Worm (Caenorhabditis elegans) whole organism, young adult: ENCODE results near the gene fipr-17.

Experiments used
- C06A6.2 ChIP-seq: fragments of 200-800 bp; sonication (Bioruptor generic); conservative IDR thresholded peaks from 2 replicates; pipeline ENCODE4 v1.3.6; 2022; ENCODE audit warnings: missing genetic modification characterization, missing compliant biosample characterization
- F23B12.7 ChIP-seq: sonication (generic microtip); optimal IDR thresholded peaks from 2 replicates; lab custom pipeline; 2017; ENCODE audit warnings: missing genetic modification characterization, mild to moderate bottlenecking, missing compliant biosample characterization, antibody characterized with exemption, moderate library complexity; ENCODE audit not compliant: insufficient read depth
- F39B2.1 ChIP-seq: fragments of 200-800 bp; sonication (Bioruptor generic); IDR thresholded peaks from 2 replicates; pipeline ENCODE4 v1.3.6; 2022; ENCODE audit warnings: missing genetic modification reagents, missing genetic modification characterization, missing compliant biosample characterization
- T07F8.4 ChIP-seq: sonication (generic microtip); optimal IDR thresholded peaks from 2 replicates; lab custom pipeline; 2016; ENCODE audit warnings: mild to moderate bottlenecking, missing genetic modification characterization, moderate library complexity, missing compliant biosample characterization
- T26A5.8 ChIP-seq: sonication (generic microtip); optimal IDR thresholded peaks from 2 replicates; lab custom pipeline; 2016; ENCODE audit warnings: missing genetic modification characterization, missing compliant biosample characterization
- Y53G8AR.9 ChIP-seq: fragments of 200-800 bp; sonication (Bioruptor generic); conservative IDR thresholded peaks from 2 replicates; pipeline ENCODE4 v1.3.6; 2022; ENCODE audit warnings: missing genetic modification reagents, missing genetic modification characterization, missing compliant biosample characterization
- Y56A3A.18 ChIP-seq: fragments of 200-800 bp; sonication (Bioruptor generic); IDR thresholded peaks from 2 replicates; pipeline ENCODE4 v1.3.6; 2022; ENCODE audit warnings: missing genetic modification reagents, missing genetic modification characterization, missing compliant biosample characterization
- Y67H2A.10 ChIP-seq: fragments of 200-800 bp; sonication (Bioruptor generic); conservative IDR thresholded peaks from 2 replicates; pipeline ENCODE4 v1.3.6; 2022; ENCODE audit warnings: missing genetic modification reagents, missing genetic modification characterization, missing compliant biosample characterization
- Y79H2A.3 ChIP-seq: fragments of 200-800 bp; sonication (Bioruptor generic); conservative IDR thresholded peaks from 2 replicates; pipeline ENCODE4 v1.3.6; 2022; ENCODE audit warnings: missing genetic modification reagents, missing genetic modification characterization, missing compliant biosample characterization
- athp-1 ChIP-seq: sonication (generic microtip); optimal IDR thresholded peaks from 2 replicates; lab custom pipeline; 2017; ENCODE audit warnings: mild to moderate bottlenecking, missing genetic modification characterization, missing compliant biosample characterization
- bed-1 ChIP-seq: fragments of 200-800 bp; sonication (Bioruptor generic); IDR thresholded peaks from 2 replicates; pipeline ENCODE4 v1.3.6; 2022; ENCODE audit warnings: missing genetic modification reagents, missing genetic modification characterization, missing compliant biosample characterization
- cebp-1 ChIP-seq, 2 experiments: fragments of 200-800 bp in 1 of 2; sonication (Bioruptor generic) in 1 of 2; sonication (generic microtip) in 1 of 2; IDR thresholded peaks in 1 of 2; optimal IDR thresholded peaks in 1 of 2; 2 replicates each; pipeline versions ENCODE4 v1.3.6 to Lab custom; 2017 to 2022; ENCODE audit warnings: missing compliant biosample characterization in 2 of 2, missing genetic modification characterization in 2 of 2, mild to moderate bottlenecking in 1 of 2, missing genetic modification reagents in 1 of 2, moderate library complexity in 1 of 2
- ceh-27 ChIP-seq: fragments of 200-800 bp; sonication (Bioruptor generic); optimal IDR thresholded peaks from 2 replicates; lab custom pipeline; 2018; ENCODE audit warnings: mild to moderate bottlenecking, missing genetic modification characterization, moderate library complexity, missing compliant biosample characterization
- ceh-58 ChIP-seq: fragments of 200-800 bp; sonication (Bioruptor generic); IDR thresholded peaks from 2 replicates; pipeline ENCODE4 v1.3.6; 2022; ENCODE audit warnings: missing genetic modification characterization, missing compliant biosample characterization
- ceh-91 ChIP-seq: fragments of 200-800 bp; sonication (Bioruptor generic); IDR thresholded peaks from 2 replicates; pipeline ENCODE4 v1.3.6; 2022; ENCODE audit warnings: missing genetic modification reagents, missing genetic modification characterization, missing compliant biosample characterization
- chd-7 ChIP-seq: sonication (generic microtip); optimal IDR thresholded peaks from 2 replicates; lab custom pipeline; 2016; ENCODE audit warnings: mild to moderate bottlenecking, missing genetic modification characterization, moderate library complexity, missing compliant biosample characterization
- dox-1 ChIP-seq: fragments of 200-800 bp; sonication (Bioruptor generic); IDR thresholded peaks from 2 replicates; pipeline ENCODE4 v1.3.6; 2022; ENCODE audit warnings: missing genetic modification reagents, missing genetic modification characterization, missing compliant biosample characterization
- dpff-1 ChIP-seq: sonication (generic microtip); optimal IDR thresholded peaks from 2 replicates; lab custom pipeline; 2017; ENCODE audit warnings: mild to moderate bottlenecking, missing genetic modification characterization, missing compliant biosample characterization
- egrh-3 ChIP-seq: fragments of 200-800 bp; sonication (Bioruptor generic); IDR thresholded peaks from 2 replicates; pipeline ENCODE4 v1.3.6; 2022; ENCODE audit warnings: missing genetic modification reagents, missing genetic modification characterization, missing compliant biosample characterization
- him-1 ChIP-seq: sonication (generic microtip); optimal IDR thresholded peaks from 2 replicates; lab custom pipeline; 2016; ENCODE audit warnings: missing genotype, missing genetic modification reagents, missing genetic modification characterization, missing compliant biosample characterization
- hmg-1.2 ChIP-seq: fragments of 200-800 bp; sonication (Bioruptor generic); IDR thresholded peaks from 2 replicates; pipeline ENCODE4 v1.3.6; 2022; ENCODE audit warnings: missing genetic modification reagents, missing genetic modification characterization, missing compliant biosample characterization
- hsf-1 ChIP-seq: fragments of 200-800 bp; sonication (Bioruptor generic); IDR thresholded peaks from 2 replicates; pipeline ENCODE4 v1.3.6; 2022; ENCODE audit warnings: missing genetic modification reagents, missing genetic modification characterization, missing compliant biosample characterization
- let-607 ChIP-seq, 2 experiments: fragments of 200-800 bp in 1 of 2; sonication (Bioruptor generic) in 1 of 2; sonication (generic microtip) in 1 of 2; optimal IDR thresholded peaks; 2 replicates each; lab custom pipeline; 2016 to 2018; ENCODE audit warnings: mild to moderate bottlenecking in 2 of 2, missing compliant biosample characterization in 2 of 2, missing genetic modification characterization in 2 of 2, moderate library complexity in 2 of 2, missing genotype in 1 of 2
- lin-35 ChIP-seq, 3 experiments: fragments of 150-350 bp in 2 of 3; sonication (generic microtip) in 1 of 3; optimal IDR thresholded peaks; 2 replicates each; lab custom pipeline; 2014 to 2018; ENCODE audit warnings: missing biosample characterization in 3 of 3, missing genetic modification characterization in 3 of 3, missing genetic modification reagents in 3 of 3
- lin-40 ChIP-seq: sonication (generic microtip); optimal IDR thresholded peaks from 2 replicates; lab custom pipeline; 2016; ENCODE audit warnings: missing genetic modification characterization, mild to moderate bottlenecking, missing compliant biosample characterization, missing genotype, missing genetic modification reagents
- lin-54 ChIP-seq: fragments of 200-800 bp; sonication (Bioruptor generic); optimal IDR thresholded peaks from 2 replicates; lab custom pipeline; 2018; ENCODE audit warnings: mild to moderate bottlenecking, missing genetic modification characterization, missing compliant biosample characterization
- lsy-27 ChIP-seq: sonication (generic microtip); optimal IDR thresholded peaks from 2 replicates; lab custom pipeline; 2017; ENCODE audit warnings: missing genetic modification characterization, mild to moderate bottlenecking, missing compliant biosample characterization, antibody characterized with exemption, missing genotype, borderline replicate concordance; ENCODE audit not compliant: insufficient read depth
- madf-8 ChIP-seq: fragments of 200-800 bp; sonication (Bioruptor generic); conservative IDR thresholded peaks from 2 replicates; pipeline ENCODE4 v1.3.6; 2022; ENCODE audit warnings: missing genetic modification reagents, missing genetic modification characterization, missing compliant biosample characterization
- mel-28 ChIP-seq: sonication (generic microtip); optimal IDR thresholded peaks from 2 replicates; lab custom pipeline; 2016; ENCODE audit warnings: borderline replicate concordance, mild to moderate bottlenecking, missing genetic modification characterization, missing compliant biosample characterization
- nfya-2 ChIP-seq: fragments of 200-800 bp; sonication (Bioruptor generic); IDR thresholded peaks from 2 replicates; pipeline ENCODE4 v1.3.6; 2022; ENCODE audit warnings: missing genetic modification reagents, missing genetic modification characterization, missing compliant biosample characterization
- nfyb-1 ChIP-seq: fragments of 200-800 bp; sonication (Bioruptor generic); IDR thresholded peaks from 2 replicates; pipeline ENCODE4 v1.3.6; 2022; ENCODE audit warnings: missing genetic modification reagents, missing genetic modification characterization, missing compliant biosample characterization
- nhr-80 ChIP-seq: sonication (generic microtip); optimal IDR thresholded peaks from 2 replicates; lab custom pipeline; 2016; ENCODE audit warnings: missing genetic modification characterization, missing compliant biosample characterization
- pha-4 ChIP-seq: fragments of 150-350 bp; sonication (generic microtip); optimal IDR thresholded peaks from 2 replicates; lab custom pipeline; 2014; ENCODE audit warnings: missing biosample characterization, missing genetic modification reagents, missing genetic modification characterization
- rcor-1 ChIP-seq: fragments of 200-800 bp; sonication (Bioruptor generic); IDR thresholded peaks from 2 replicates; pipeline ENCODE4 v1.3.6; 2022; ENCODE audit warnings: missing genetic modification reagents, missing genetic modification characterization, missing compliant biosample characterization
- rpc-1 ChIP-seq, 2 experiments: fragments of 150-350 bp in 1 of 2; sonication (generic microtip) in 1 of 2; optimal IDR thresholded peaks; 2 replicates each; lab custom pipeline; 2014 to 2018; ENCODE audit warnings: missing biosample characterization in 1 of 2, missing genetic modification characterization in 1 of 2, missing genetic modification reagents in 1 of 2, missing genotype in 1 of 2
- sdz-38 ChIP-seq: sonication (generic microtip); optimal IDR thresholded peaks from 2 replicates; lab custom pipeline; 2016; ENCODE audit warnings: missing genotype, missing genetic modification characterization, missing compliant biosample characterization
- snpc-1.1 ChIP-seq: sonication (generic microtip); optimal IDR thresholded peaks from 2 replicates; lab custom pipeline; 2017; ENCODE audit warnings: missing genetic modification characterization, mild to moderate bottlenecking, missing compliant biosample characterization, antibody characterized with exemption, moderate library complexity, missing genotype, missing genetic modification reagents; ENCODE audit not compliant: insufficient read depth
- snpc-4 ChIP-seq, 5 experiments: fragments of 150-350 bp in 1 of 5; sonication (generic microtip) in 4 of 5; optimal IDR thresholded peaks; 2 replicates each; lab custom pipeline; 2014 to 2018; ENCODE audit warnings: missing genetic modification characterization in 5 of 5, missing biosample characterization in 3 of 5, antibody characterized with exemption in 2 of 5, mild to moderate bottlenecking in 2 of 5, missing compliant biosample characterization in 2 of 5, missing genotype in 2 of 5, moderate library complexity in 2 of 5, missing genetic modification reagents in 1 of 5
- tbp1 ChIP-seq: fragments of 200-800 bp; sonication (Bioruptor generic); optimal IDR thresholded peaks from 2 replicates; lab custom pipeline; 2018; ENCODE audit warnings: mild to moderate bottlenecking, missing genetic modification characterization, missing compliant biosample characterization
- unc-130 ChIP-seq: sonication (generic microtip); optimal IDR thresholded peaks from 2 replicates; lab custom pipeline; 2016; ENCODE audit warnings: missing genetic modification reagents, missing genetic modification characterization, missing compliant biosample characterization
- zfh-2 ChIP-seq: fragments of 200-800 bp; sonication (Bioruptor generic); conservative IDR thresholded peaks from 2 replicates; pipeline ENCODE4 v1.3.6; 2022; ENCODE audit warnings: missing genetic modification reagents, missing genetic modification characterization, missing compliant biosample characterization
- ztf-18 ChIP-seq: sonication (generic microtip); optimal IDR thresholded peaks from 2 replicates; lab custom pipeline; 2016; ENCODE audit warnings: missing genotype, mild to moderate bottlenecking, missing genetic modification characterization, missing compliant biosample characterization
- ztf-3 ChIP-seq: fragments of 200-800 bp; sonication (Bioruptor generic); optimal IDR thresholded peaks from 2 replicates; lab custom pipeline; 2018; ENCODE audit warnings: mild to moderate bottlenecking, missing genetic modification characterization, missing compliant biosample characterization
- ztf-6 ChIP-seq: fragments of 200-800 bp; sonication (Bioruptor generic); IDR thresholded peaks from 2 replicates; pipeline ENCODE4 v1.3.6; 2022; ENCODE audit warnings: missing genetic modification reagents, missing genetic modification characterization, missing compliant biosample characterization

Gene fipr-17

DNA sequence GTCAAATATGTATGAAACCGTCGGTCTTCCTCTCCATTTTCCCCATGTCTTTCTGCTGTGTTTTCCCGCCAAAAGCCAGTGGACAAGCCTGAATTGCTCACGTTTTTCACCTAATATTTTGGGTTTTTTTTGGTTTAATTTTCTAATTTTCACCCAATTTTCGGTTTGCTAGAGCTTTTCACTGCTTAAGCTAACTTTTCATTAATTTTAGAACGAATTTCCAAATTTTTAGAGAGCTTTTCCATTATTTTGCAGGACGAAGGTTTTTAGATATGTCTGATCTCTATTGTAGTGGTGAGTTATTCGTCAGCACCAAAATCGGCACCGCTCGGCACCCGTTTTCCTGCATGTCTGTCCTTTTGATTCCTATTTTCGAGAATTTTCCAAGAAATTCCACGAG, 46.2 kb upstream of the fipr-17 start:
- TF ChIP-seq Y67H2A.10 (no peak), unc-130 (GFP tag; lab: Kevin White, UChicago) (no peak), madf-8 (no peak), C06A6.2 (GFP tag; lab: Robert Waterston, UW) (no peak), T07F8.4 (no peak), pha-4 (tag; lab: Kevin White, UChicago) (no peak), rcor-1 (GFP tag; lab: Robert Waterston, UW) (no peak), let-607 (tag; optimal IDR thresholded peaks at IDR 0.05; lab: Kevin White, UChicago) (no peak), mel-28 (tag; lab: Kevin White, UChicago) (no peak), bed-1 (GFP tag; lab: Robert Waterston, UW) (no peak), Y79H2A.3 (GFP tag; lab: Robert Waterston, UW) (no peak), hmg-1.2 (no peak), egrh-3 (GFP tag; lab: Robert Waterston, UW) (no peak), snpc-4 (GFP tag; optimal IDR thresholded peaks at IDR 0.05; lab: Kevin White, UChicago) (no peak), snpc-4 (tag; optimal IDR thresholded peaks at IDR 0.05; lab: Kevin White, UChicago) (no peak), Y56A3A.18 (no peak), dpff-1 (no peak), rpc-1 (optimal IDR thresholded peaks at IDR 0.05; lab: Kevin White, UChicago) (no peak), rpc-1 (tag; optimal IDR thresholded peaks at IDR 0.05; lab: Kevin White, UChicago) (no peak), snpc-1.1 (tag; lab: Kevin White, UChicago) (no peak), Y53G8AR.9 (no peak)

DNA sequence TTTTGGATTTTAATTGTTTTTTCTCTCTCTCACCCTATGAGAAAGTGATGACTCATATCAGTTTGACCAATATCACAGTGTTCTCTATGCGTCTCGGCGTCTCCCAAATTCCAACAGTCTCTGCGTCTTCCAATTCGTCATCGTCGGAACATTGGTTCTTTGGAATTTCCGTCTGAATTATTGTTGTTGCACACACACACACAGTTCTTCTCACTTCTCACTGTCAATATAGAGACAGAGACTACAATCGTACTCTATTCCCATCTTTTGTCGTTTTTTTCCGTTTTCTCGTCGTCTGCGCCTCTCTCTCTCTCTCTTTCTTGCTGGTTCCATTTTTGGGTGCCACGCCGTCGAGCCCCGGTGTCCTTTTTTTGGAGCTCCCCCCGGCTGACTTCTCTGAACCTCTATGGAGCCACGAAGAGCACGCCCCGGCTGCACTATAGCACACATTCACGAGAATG, 43.3 kb upstream of the fipr-17 start:
- TF ChIP-seq Y53G8AR.9 (no peak), lin-54 (no peak), F39B2.1 (GFP tag; lab: Robert Waterston, UW) (no peak), chd-7 (tag; lab: Kevin White, UChicago) (no peak), nfya-2 (GFP tag; lab: Robert Waterston, UW) (no peak), nhr-80 (peak; percentile 34), him-1 (tag; lab: Kevin White, UChicago) (no peak), T26A5.8 (tag; lab: Kevin White, UChicago) (no peak), ceh-58 (no peak), egrh-3 (GFP tag; lab: Robert Waterston, UW) (no peak), unc-130 (GFP tag; lab: Kevin White, UChicago) (no peak), hmg-1.2 (peak; percentile 77; the same call in 1 of the 2 replicates), ztf-3 (GFP tag; lab: Kevin White, UChicago) (no peak), dox-1 (GFP tag; lab: Robert Waterston, UW) (peak; percentile 21; the same call in 1 of the 2 replicates), sdz-38 (tag; lab: Kevin White, UChicago) (no peak), zfh-2 (peak; percentile 90), lin-35 (GFP tag; optimal IDR thresholded peaks at IDR 0.05; lab: Kevin White, UChicago) (no peak), madf-8 (no peak), lin-40 (tag; lab: Kevin White, UChicago) (peak; percentile 32), ztf-18 (tag; lab: Kevin White, UChicago) (no peak), Y79H2A.3 (GFP tag; lab: Robert Waterston, UW) (no peak), athp-1 (tag; lab: Kevin White, UChicago) (no peak), tbp1 (GFP tag; lab: Kevin White, UChicago) (peak; percentile 13), ztf-6 (no peak), lsy-27 (tag; lab: Kevin White, UChicago) (no peak), ceh-91 (GFP tag; lab: Robert Waterston, UW) (no peak), nfyb-1 (no peak), ceh-27 (GFP tag; lab: Kevin White, UChicago) (no peak), let-607 (tag; optimal IDR thresholded peaks at IDR 0.05; lab: Kevin White, UChicago) (no peak), hsf-1 (no peak), cebp-1 (GFP tag; IDR thresholded peaks at IDR 0.05; lab: Robert Waterston, UW) (peak; percentile 11; the same call in 1 of the 2 replicates), cebp-1 (tag; optimal IDR thresholded peaks at IDR 0.05; lab: Kevin White, UChicago) (peak; percentile 29), pha-4 (tag; lab: Kevin White, UChicago) (peak; percentile 35), F23B12.7 (tag; lab: Kevin White, UChicago) (no peak)
